Worm (Caenorhabditis elegans) whole organism, early embryonic: ENCODE measurements around the gene F55G1.7.

Source experiments
- B0310.2 ChIP-seq: sonication (generic microtip); optimal IDR thresholded peaks from 2 replicates; lab custom pipeline; 2016; ENCODE audit warnings: mild to moderate bottlenecking, missing genetic modification characterization, missing compliant biosample characterization
- F13C5.2 ChIP-seq: sonication (generic microtip); optimal IDR thresholded peaks from 2 replicates; lab custom pipeline; 2017; ENCODE audit warnings: mild to moderate bottlenecking, missing genetic modification characterization, inconsistent platforms, missing compliant biosample characterization
- aly-1 ChIP-seq: sonication (generic microtip); optimal IDR thresholded peaks from 2 replicates; lab custom pipeline; 2016; ENCODE audit warnings: missing genetic modification characterization, missing compliant biosample characterization
- ama-1 ChIP-seq: fragments of 150-350 bp; optimal IDR thresholded peaks from 2 replicates; lab custom pipeline; 2014
- ceh-13 ChIP-seq: fragments of 200-800 bp; sonication (Bioruptor generic); optimal IDR thresholded peaks from 2 replicates; lab custom pipeline; 2018; ENCODE audit warnings: mild to moderate bottlenecking, missing genetic modification characterization, missing compliant biosample characterization
- ceh-36 ChIP-seq: sonication (generic microtip); optimal IDR thresholded peaks from 2 replicates; lab custom pipeline; 2016; ENCODE audit warnings: missing genetic modification characterization, inconsistent platforms, missing compliant biosample characterization
- ets-7 ChIP-seq: sonication (generic microtip); optimal IDR thresholded peaks from 2 replicates; lab custom pipeline; 2016; ENCODE audit warnings: missing genotype, missing genetic modification characterization, missing compliant biosample characterization
- flt-1 ChIP-seq: fragments of 200-800 bp; sonication (Bioruptor generic); IDR thresholded peaks from 2 replicates; pipeline ENCODE4 v1.3.6; 2022; ENCODE audit warnings: missing genetic modification characterization, missing compliant biosample characterization
- hmbx-1 ChIP-seq: sonication (generic microtip); optimal IDR thresholded peaks from 2 replicates; lab custom pipeline; 2016; ENCODE audit warnings: mild to moderate bottlenecking, missing genetic modification characterization, missing compliant biosample characterization
- hmg-4 ChIP-seq: fragments of 200-800 bp; sonication (Bioruptor generic); optimal IDR thresholded peaks from 2 replicates; lab custom pipeline; 2018; ENCODE audit warnings: mild to moderate bottlenecking, missing genetic modification characterization, missing compliant biosample characterization
- hnd-1 ChIP-seq: sonication (generic microtip); optimal IDR thresholded peaks from 2 replicates; lab custom pipeline; 2016; ENCODE audit warnings: missing genetic modification characterization, missing compliant biosample characterization
- pes-1 ChIP-seq: fragments of 200-800 bp; sonication (Bioruptor generic); IDR thresholded peaks from 2 replicates; pipeline ENCODE4 v1.3.6; 2022; ENCODE audit warnings: missing genetic modification reagents, missing genetic modification characterization, missing compliant biosample characterization
- scrt-1 ChIP-seq: fragments of 200-800 bp; sonication (Bioruptor generic); IDR thresholded peaks from 2 replicates; pipeline ENCODE4 v1.3.6; 2022; ENCODE audit warnings: missing genetic modification characterization, missing compliant biosample characterization
- sea-1 ChIP-seq: fragments of 200-800 bp; sonication (Bioruptor generic); conservative IDR thresholded peaks from 2 replicates; pipeline ENCODE4 v1.3.6; 2022; ENCODE audit warnings: missing genetic modification characterization, missing compliant biosample characterization
- tbx-11 ChIP-seq: fragments of 200-800 bp; sonication (Bioruptor generic); IDR thresholded peaks from 2 replicates; pipeline ENCODE4 v1.3.6; 2022; ENCODE audit warnings: missing genetic modification characterization, missing compliant biosample characterization
- tbx-37 ChIP-seq: fragments of 200-800 bp; sonication (Bioruptor generic); conservative IDR thresholded peaks from 2 replicates; pipeline ENCODE4 v1.3.6; 2022; ENCODE audit warnings: missing genetic modification reagents, missing genetic modification characterization, missing compliant biosample characterization
- tra-4 ChIP-seq: sonication (generic microtip); optimal IDR thresholded peaks from 2 replicates; lab custom pipeline; 2017; ENCODE audit warnings: missing genetic modification characterization, missing compliant biosample characterization

The F55G1.7 gene

DNA sequence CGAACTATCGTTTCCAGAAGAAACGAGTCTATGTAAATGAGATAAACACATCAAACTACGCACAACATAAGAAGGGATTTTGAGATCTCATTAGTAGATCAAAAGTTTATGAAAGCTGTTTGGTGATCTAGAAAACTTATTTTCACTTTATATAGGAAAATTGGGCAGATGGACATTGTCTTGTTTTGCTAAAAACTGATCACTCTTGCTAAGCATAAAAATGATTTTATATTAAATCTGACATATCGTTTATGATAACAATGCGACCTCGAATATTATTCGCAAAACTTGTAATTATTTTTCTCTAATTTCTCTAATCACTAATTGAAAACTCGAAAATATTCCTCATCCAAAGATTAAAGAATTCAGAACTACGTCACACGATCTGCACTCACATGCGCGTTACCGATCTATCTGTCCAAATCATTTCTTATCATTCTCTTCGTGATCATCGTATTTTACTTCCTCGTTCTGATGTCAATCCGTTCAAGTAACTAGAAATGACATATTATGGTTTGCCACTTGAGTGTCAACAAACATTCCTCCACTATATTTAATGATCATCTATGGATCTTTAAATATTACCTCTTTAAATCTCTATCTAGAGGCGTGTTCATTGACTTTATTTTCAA is at the start of gene F55G1.7:
Gene F55G1.7, minus strand, starts transcription at position 51 of the 632 bp plus-strand sequence.
- no peak for TF ChIP-seq F13C5.2 (tag; lab: Kevin White, UChicago)
- no peak for TF ChIP-seq flt-1 (GFP tag; lab: Robert Waterston, UW)
- no peak for TF ChIP-seq scrt-1 (GFP tag; lab: Robert Waterston, UW)
- no peak for TF ChIP-seq tbx-37 (GFP tag; lab: Robert Waterston, UW)

- TF ChIP-seq aly-1 (tag; lab: Kevin White, UChicago) = no peak
- no peak for TF ChIP-seq flt-1 (GFP tag; lab: Robert Waterston, UW)
- no peak for TF ChIP-seq hnd-1 (tag; lab: Kevin White, UChicago)
- TF ChIP-seq tbx-37 (GFP tag; lab: Robert Waterston, UW) = no peak
- no peak for TF ChIP-seq B0310.2 (tag; lab: Kevin White, UChicago)
- TF ChIP-seq tra-4 (tag; lab: Kevin White, UChicago) = no peak
- no peak for TF ChIP-seq scrt-1 (GFP tag; lab: Robert Waterston, UW)
- TF ChIP-seq tbx-11 (GFP tag; lab: Robert Waterston, UW) = no peak
- no peak for TF ChIP-seq ama-1 (lab: Kevin White, UChicago)
- TF ChIP-seq F13C5.2 (tag; lab: Kevin White, UChicago) = no peak
- no peak for TF ChIP-seq pes-1
- no peak for TF ChIP-seq ets-7 (tag; lab: Kevin White, UChicago)
- TF ChIP-seq hmg-4 (GFP tag; lab: Kevin White, UChicago) = no peak
- no peak for TF ChIP-seq hmbx-1 (tag; lab: Kevin White, UChicago)
- TF ChIP-seq ceh-13 (GFP tag; lab: Kevin White, UChicago) = no peak
- TF ChIP-seq sea-1 (GFP tag; lab: Robert Waterston, UW) = no peak
- no peak for TF ChIP-seq ceh-36 (tag; lab: Kevin White, UChicago)
Measured at ce11 chrIV:7516167-7516566, 46.5 kb upstream of the F55G1.7 start, which contains the start of the genes R05G6.9 and R05G6.3. R05G6.9 (minus strand) TSS chrIV:7516267. R05G6.3 (plus strand) TSS chrIV:7516552.

- TF ChIP-seq ets-7 (tag; lab: Kevin White, UChicago) (no peak), pes-1 (no peak), hmg-4 (GFP tag; lab: Kevin White, UChicago) (no peak), ceh-13 (GFP tag; lab: Kevin White, UChicago) (no peak), aly-1 (tag; lab: Kevin White, UChicago) (no peak), ama-1 (lab: Kevin White, UChicago) (no peak), ceh-36 (tag; lab: Kevin White, UChicago) (no peak), hnd-1 (tag; lab: Kevin White, UChicago) (no peak), B0310.2 (tag; lab: Kevin White, UChicago) (no peak), tbx-11 (GFP tag; lab: Robert Waterston, UW) (no peak), sea-1 (GFP tag; lab: Robert Waterston, UW) (no peak), hmbx-1 (tag; lab: Kevin White, UChicago) (no peak), F13C5.2 (tag; lab: Kevin White, UChicago) (no peak), tra-4 (tag; lab: Kevin White, UChicago) (no peak), tbx-37 (GFP tag; lab: Robert Waterston, UW) (no peak), flt-1 (GFP tag; lab: Robert Waterston, UW) (no peak), scrt-1 (GFP tag; lab: Robert Waterston, UW) (no peak)
Measured at ce11 chrIV:7512617-7513233, 43.1 kb upstream of the F55G1.7 start, which contains the start of the genes plc-4 and R05G6.4. plc-4 (minus strand) TSS chrIV:7512667. R05G6.4 (plus strand) TSS chrIV:7513233.

- TF ChIP-seq hmbx-1 (tag; lab: Kevin White, UChicago) = no peak
- no peak for TF ChIP-seq F13C5.2 (tag; lab: Kevin White, UChicago)
- TF ChIP-seq scrt-1 (GFP tag; lab: Robert Waterston, UW) = no peak
- TF ChIP-seq aly-1 (tag; lab: Kevin White, UChicago) = no peak
- TF ChIP-seq tra-4 (tag; lab: Kevin White, UChicago) = no peak
- TF ChIP-seq tbx-11 (GFP tag; lab: Robert Waterston, UW) = no peak
- TF ChIP-seq ama-1 (lab: Kevin White, UChicago) = no peak
- no peak for TF ChIP-seq ceh-36 (tag; lab: Kevin White, UChicago)
- no peak for TF ChIP-seq flt-1 (GFP tag; lab: Robert Waterston, UW)
- no peak for TF ChIP-seq pes-1
- TF ChIP-seq hnd-1 (tag; lab: Kevin White, UChicago) = no peak
Measured at ce11 chrIV:7510829-7511228, 41.2 kb upstream of the F55G1.7 start.

ce11 chrIV:7508850-7509249 is 39.2 kb upstream of the F55G1.7 start:
- no peak for TF ChIP-seq flt-1 (GFP tag; lab: Robert Waterston, UW)
- TF ChIP-seq pes-1 = no peak
- no peak for TF ChIP-seq sea-1 (GFP tag; lab: Robert Waterston, UW)
- no peak for TF ChIP-seq scrt-1 (GFP tag; lab: Robert Waterston, UW)
- TF ChIP-seq ama-1 (lab: Kevin White, UChicago) = no peak
- TF ChIP-seq aly-1 (tag; lab: Kevin White, UChicago) = no peak
- no peak for TF ChIP-seq tbx-37 (GFP tag; lab: Robert Waterston, UW)
- no peak for TF ChIP-seq hmg-4 (GFP tag; lab: Kevin White, UChicago)
- no peak for TF ChIP-seq ceh-36 (tag; lab: Kevin White, UChicago)
- TF ChIP-seq hnd-1 (tag; lab: Kevin White, UChicago) = no peak
- no peak for TF ChIP-seq tra-4 (tag; lab: Kevin White, UChicago)
- TF ChIP-seq ets-7 (tag; lab: Kevin White, UChicago) = no peak

DNA sequence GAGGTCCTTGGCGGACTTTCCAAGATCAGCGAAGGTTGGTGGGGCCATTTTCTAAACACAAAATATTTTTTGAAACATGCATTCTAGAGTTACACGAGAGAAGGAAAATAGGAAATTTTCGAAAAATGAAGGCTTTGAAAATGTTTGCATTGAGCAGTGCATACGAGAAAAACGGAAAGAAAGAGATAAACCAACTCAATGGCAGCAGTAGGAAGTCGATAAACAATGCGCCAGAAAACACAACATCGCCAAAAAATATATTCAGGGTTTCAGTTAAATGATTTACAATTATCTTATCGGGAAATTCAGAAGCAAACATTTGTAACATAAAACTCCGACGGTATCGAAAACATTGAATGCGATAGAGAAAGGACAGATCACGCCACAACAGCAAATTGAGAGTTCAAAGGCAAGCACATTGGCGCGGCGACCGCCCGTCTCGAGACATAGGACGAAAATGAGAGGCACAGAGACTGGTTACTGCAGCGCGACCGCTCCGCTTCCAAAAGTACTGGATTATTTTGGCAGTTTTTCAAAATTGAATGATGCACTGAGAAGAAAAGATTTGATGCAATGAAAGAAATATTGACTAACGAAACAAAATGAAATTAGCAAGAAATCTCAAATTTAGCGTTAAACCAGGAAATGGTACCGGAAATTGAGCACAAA is 38.3 kb upstream of the F55G1.7 start, which contains the start of the genes vdac-1 and R05G6.5:
Gene vdac-1, minus strand, starts transcription at position 51 of the 669 bp plus-strand sequence.
Gene R05G6.5, plus strand, starts transcription at position 527 of the 669 bp plus-strand sequence.
- TF ChIP-seq ceh-36 (tag; lab: Kevin White, UChicago) = no peak
- TF ChIP-seq ama-1 (lab: Kevin White, UChicago) = no peak
- TF ChIP-seq hmbx-1 (tag; lab: Kevin White, UChicago) = no peak
- no peak for TF ChIP-seq tbx-37 (GFP tag; lab: Robert Waterston, UW)
- no peak for TF ChIP-seq tbx-11 (GFP tag; lab: Robert Waterston, UW)
- TF ChIP-seq aly-1 (tag; lab: Kevin White, UChicago) = no peak
- no peak for TF ChIP-seq sea-1 (GFP tag; lab: Robert Waterston, UW)
- no peak for TF ChIP-seq flt-1 (GFP tag; lab: Robert Waterston, UW)
- no peak for TF ChIP-seq scrt-1 (GFP tag; lab: Robert Waterston, UW)
- TF ChIP-seq ets-7 (tag; lab: Kevin White, UChicago) = no peak
- no peak for TF ChIP-seq pes-1
- no peak for TF ChIP-seq tra-4 (tag; lab: Kevin White, UChicago)
- TF ChIP-seq hmg-4 (GFP tag; lab: Kevin White, UChicago) = no peak
